Fruit fly (Drosophila melanogaster): Measurements from ENCODE around the gene Doc3.

Gene Doc3

DNA sequence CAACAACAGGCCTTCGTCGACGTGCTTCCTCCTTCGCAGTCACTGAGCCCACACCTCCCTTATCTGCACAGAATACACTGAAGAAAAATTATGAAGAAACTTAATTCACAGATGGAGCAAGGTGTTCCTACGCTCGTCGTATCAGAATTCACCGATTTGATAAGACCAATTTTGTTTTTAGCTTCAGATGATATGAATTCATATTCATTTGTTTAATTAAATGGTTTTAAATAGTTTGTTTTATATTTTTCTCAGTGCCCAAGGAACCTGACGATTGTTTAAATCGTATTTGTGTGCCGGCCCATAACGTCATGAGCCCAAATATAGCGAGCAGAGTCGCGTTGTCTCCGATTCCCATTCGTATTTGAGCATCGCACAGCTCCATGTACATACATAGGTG is 18.6 kb downstream of the Doc3 start (continued):
- no peak for TF ChIP-seq Dek (tag; optimal IDR thresholded peaks at IDR 0.05)
- TF ChIP-seq pho (GFP tag; optimal IDR thresholded peaks at IDR 0.05), result peak; percentile 10
- TF ChIP-seq al (GFP tag; IDR thresholded peaks at IDR 0.05), result 0 out of 2 replicates have a peak, but pooled peaks have one; percentile 20
- no peak for TF ChIP-seq odd (GFP tag; optimal IDR thresholded peaks at IDR 0.05)
- TF ChIP-seq Dip3 (GFP tag; optimal IDR thresholded peaks at IDR 0.05), result peak; percentile 29
- TF ChIP-seq CG13123 (GFP tag; optimal IDR thresholded peaks at IDR 0.05), result no peak
- TF ChIP-seq Oli (tag; optimal IDR thresholded peaks at IDR 0.05), result peak; percentile 56
- TF ChIP-seq Elba2 (GFP tag; optimal IDR thresholded peaks at IDR 0.05), result peak; percentile 71
- TF ChIP-seq fu2 (GFP tag; optimal IDR thresholded peaks at IDR 0.05), result no peak
- no peak for TF ChIP-seq seq (GFP tag; IDR thresholded peaks at IDR 0.05)
- TF ChIP-seq ac (GFP tag; optimal IDR thresholded peaks at IDR 0.05), result peak; percentile 87
- no peak for TF ChIP-seq ash1 (GFP tag; optimal IDR thresholded peaks at IDR 0.05)
- 0 out of 3 replicates have a peak, but pooled peaks have one; percentile 18 for TF ChIP-seq C15 (GFP tag; IDR thresholded peaks at IDR 0.05)
- no peak for TF ChIP-seq Gug (GFP tag; IDR thresholded peaks at IDR 0.05)
- TF ChIP-seq en (GFP tag; optimal IDR thresholded peaks at IDR 0.05), result no peak
- no peak for TF ChIP-seq CG7357 (GFP tag; IDR thresholded peaks at IDR 0.05)
- TF ChIP-seq onecut (GFP tag; IDR thresholded peaks at IDR 0.05), result peak; percentile 57
- TF ChIP-seq pzg (GFP tag; optimal IDR thresholded peaks at IDR 0.05), result no peak
- no peak for TF ChIP-seq nau (GFP tag; optimal IDR thresholded peaks at IDR 0.05)
- TF ChIP-seq HLH3B (GFP tag; IDR thresholded peaks at IDR 0.05), result no peak
- TF ChIP-seq Xrp1 (GFP tag; IDR thresholded peaks at IDR 0.05), result peak; percentile 85
- TF ChIP-seq dati (GFP tag; IDR thresholded peaks at IDR 0.05), result no peak
- TF ChIP-seq CG3407 (GFP tag; optimal IDR thresholded peaks at IDR 0.05), result no peak
- TF ChIP-seq CG11247 (GFP tag; IDR thresholded peaks at IDR 0.05), result no peak
- no peak for TF ChIP-seq Dll (GFP tag; IDR thresholded peaks at IDR 0.05; ENCODE audit: partially characterized antibody)
- no peak for TF ChIP-seq Hmx (GFP tag; optimal IDR thresholded peaks at IDR 0.05)
- no peak for TF ChIP-seq Dip2 (GFP tag; IDR thresholded peaks at IDR 0.05)
- no peak for TF ChIP-seq Ravus (GFP tag; IDR thresholded peaks at IDR 0.05)
- peak; percentile 50; the same call in 1 of the 2 replicates for TF ChIP-seq ranshi (GFP tag; IDR thresholded peaks at IDR 0.05)
- peak; percentile 45 for TF ChIP-seq gsb-n (tag; optimal IDR thresholded peaks at IDR 0.05)
- TF ChIP-seq Sin3A (optimal IDR thresholded peaks at IDR 0.05), result no peak
- peak; percentile 33 for TF ChIP-seq slp2 (GFP tag; optimal IDR thresholded peaks at IDR 0.05)
- no peak for TF ChIP-seq emc (GFP tag; optimal IDR thresholded peaks at IDR 0.05)
- TF ChIP-seq danr (GFP tag; IDR thresholded peaks at IDR 0.05), result no peak
- no peak for TF ChIP-seq pfk (GFP tag; optimal IDR thresholded peaks at IDR 0.05)
- peak; percentile 42; the same call in 1 of the 2 replicates for TF ChIP-seq Ptx1 (GFP tag; IDR thresholded peaks at IDR 0.05)
- no peak for TF ChIP-seq Fer2 (tag; optimal IDR thresholded peaks at IDR 0.05)
- peak; percentile 60 for TF ChIP-seq CG16863 (GFP tag; optimal IDR thresholded peaks at IDR 0.05)
- TF ChIP-seq Hr51 (GFP tag; optimal IDR thresholded peaks at IDR 0.05), result peak; percentile 18 to 65
- TF ChIP-seq dmrt99B (tag; optimal IDR thresholded peaks at IDR 0.05), result peak; percentile 59
- no peak for TF ChIP-seq fru (optimal IDR thresholded peaks at IDR 0.05)
- TF ChIP-seq sc (optimal IDR thresholded peaks at IDR 0.05), result no peak
- peak; percentile 21 for TF ChIP-seq sc (GFP tag; optimal IDR thresholded peaks at IDR 0.05)
- peak; percentile 75 for TF ChIP-seq CG10209 (GFP tag; optimal IDR thresholded peaks at IDR 0.05)
- TF ChIP-seq Nf-YC (tag; optimal IDR thresholded peaks at IDR 0.05), result no peak
- no peak for TF ChIP-seq sna (GFP tag; IDR thresholded peaks at IDR 0.05; ENCODE audit: partially characterized antibody)
- no peak for TF ChIP-seq Lpt (GFP tag; optimal IDR thresholded peaks at IDR 0.05)
- TF ChIP-seq gro (GFP tag; optimal IDR thresholded peaks at IDR 0.05), result no peak
- TF ChIP-seq pros (GFP tag; optimal IDR thresholded peaks at IDR 0.05), result no peak
- no peak for TF ChIP-seq CG6683 (GFP tag; optimal IDR thresholded peaks at IDR 0.05)
- no peak for TF ChIP-seq CG17186 (GFP tag; optimal IDR thresholded peaks at IDR 0.05)
- peak; percentile 39 for TF ChIP-seq NfI (GFP tag; optimal IDR thresholded peaks at IDR 0.05)
- TF ChIP-seq CG7786 (GFP tag; optimal IDR thresholded peaks at IDR 0.05), result peak; percentile 35

Data from whole organism, embryonic.